Fruit fly (Drosophila melanogaster) whole organism, embryonic: ENCODE data around the gene sa.

Experiments used
- CG6765 ChIP-seq: fragments of 200-800 bp; sonication (Bioruptor generic); optimal IDR thresholded peaks from 3 replicates; lab custom pipeline; 2017; ENCODE audit warnings: missing biosample characterization, mild to moderate bottlenecking, missing genetic modification characterization
- D19A ChIP-seq: fragments of 200-800 bp; optimal IDR thresholded peaks from 3 replicates; lab custom pipeline; 2019; ENCODE audit warnings: missing biosample characterization, mild to moderate bottlenecking, missing genetic modification characterization, moderate library complexity
- H15 ChIP-seq: fragments of 200-800 bp; sonication (Bioruptor generic); IDR thresholded peaks from 3 replicates; pipeline ENCODE4 v1.3.6; 2022; ENCODE audit warnings: missing biosample characterization, missing genetic modification characterization
- MESR4 ChIP-seq: fragments of 200-800 bp; sonication (Bioruptor generic); optimal IDR thresholded peaks from 2 replicates; lab custom pipeline; 2018; ENCODE audit warnings: missing biosample characterization, mild to moderate bottlenecking, missing genetic modification characterization, moderate library complexity
- NC2α ChIP-seq: fragments of 200-800 bp; sonication (Bioruptor generic); optimal IDR thresholded peaks from 2 replicates; lab custom pipeline; 2016; ENCODE audit warnings: missing biosample characterization, missing genetic modification characterization
- Optix ChIP-seq: fragments of 200-800 bp; sonication (Bioruptor generic); IDR thresholded peaks from 3 replicates; pipeline ENCODE4 v1.3.6; 2022; ENCODE audit warnings: missing biosample characterization, missing genetic modification characterization
- ap ChIP-seq: fragments of 200-800 bp; sonication (Bioruptor generic); IDR thresholded peaks from 2 replicates; pipeline ENCODE4 v1.3.6; 2022; ENCODE audit warnings: missing biosample characterization, missing genetic modification characterization
- scrt ChIP-seq: fragments of 200-800 bp; sonication (Bioruptor generic); optimal IDR thresholded peaks from 2 replicates; lab custom pipeline; 2018; ENCODE audit warnings: missing biosample characterization, mild to moderate bottlenecking, missing genetic modification characterization, moderate library complexity
- z ChIP-seq: fragments of 200-800 bp; sonication (Bioruptor generic); IDR thresholded peaks from 3 replicates; pipeline ENCODE4 v1.3.6; 2022; ENCODE audit warnings: missing biosample characterization, missing genetic modification characterization

dm6 chr3L:21453623-21454022, 47.1 kb upstream of the sa start:
- TF ChIP-seq NC2α (GFP tag; lab: Kevin White, UChicago): peak; percentile 14
- no peak for TF ChIP-seq CG6765 (GFP tag; lab: Kevin White, UChicago)
- no peak for TF ChIP-seq z (GFP tag; lab: Robert Waterston, UW)
- no peak for TF ChIP-seq MESR4 (GFP tag; lab: Kevin White, UChicago)
- peak; percentile 68 for TF ChIP-seq D19A
- TF ChIP-seq Optix (GFP tag; lab: Robert Waterston, UW): 0 out of 3 replicates have a peak, but pooled peaks have one; percentile 48
- no peak for TF ChIP-seq ap
- no peak for TF ChIP-seq scrt (GFP tag; lab: Kevin White, UChicago)
- peak; percentile 59; the same call in 1 of the 3 replicates for TF ChIP-seq H15 (GFP tag; lab: Robert Waterston, UW)
